Fruit fly (Drosophila melanogaster): ENCODE results near the gene RpS21.

Gene RpS21

dm6 chr2L:2885503-2886225, 29.8 kb downstream of the RpS21 start, which contains the start of the genes NTPase and lilli (continued):
- peak; percentile 40 for TF ChIP-seq CG17568 (GFP tag; optimal IDR thresholded peaks at IDR 0.05)
- peak; percentile 32 for TF ChIP-seq YL-1 (GFP tag; optimal IDR thresholded peaks at IDR 0.05)
- no peak for TF ChIP-seq Ravus (GFP tag; IDR thresholded peaks at IDR 0.05)
- TF ChIP-seq ATbp (GFP tag; optimal IDR thresholded peaks at IDR 0.05): no peak
- peak; percentile 87 for TF ChIP-seq CG14860 (GFP tag; IDR thresholded peaks at IDR 0.05; ENCODE audit: partially characterized antibody)
- TF ChIP-seq Dref (GFP tag; IDR thresholded peaks at IDR 0.05): peak; percentile 86
- TF ChIP-seq HmgD (GFP tag; optimal IDR thresholded peaks at IDR 0.05): peak; percentile 18
- peak; percentile 40 for TF ChIP-seq lbe (GFP tag; optimal IDR thresholded peaks at IDR 0.05)
- peak; percentile 48 for TF ChIP-seq Bdp1 (GFP tag; optimal IDR thresholded peaks at IDR 0.05)
- TF ChIP-seq gsb-n (tag; optimal IDR thresholded peaks at IDR 0.05): peak; percentile 6
- peak; percentile 65 to 67 for TF ChIP-seq chif (GFP tag; optimal IDR thresholded peaks at IDR 0.05)
- TF ChIP-seq CG4328 (GFP tag; optimal IDR thresholded peaks at IDR 0.05): peak; percentile 18
- TF ChIP-seq E2f2 (GFP tag; IDR thresholded peaks at IDR 0.05): no peak; the same call in none of the 2 replicates
- TF ChIP-seq ase (GFP tag; IDR thresholded peaks at IDR 0.05): peak; percentile 52; the same call in 2 of the 3 replicates
- no peak for TF ChIP-seq CG6654 (GFP tag; optimal IDR thresholded peaks at IDR 0.05)
- TF ChIP-seq CHES-1-like (GFP tag; optimal IDR thresholded peaks at IDR 0.05): peak; percentile 58
- peak; percentile 70; the same call in 1 of the 2 replicates for TF ChIP-seq Ptx1 (GFP tag; IDR thresholded peaks at IDR 0.05)
- TF ChIP-seq BEAF-32 (GFP tag; optimal IDR thresholded peaks at IDR 0.05): peak; percentile 94
- TF ChIP-seq Hr78 (GFP tag; optimal IDR thresholded peaks at IDR 0.05): no peak
- TF ChIP-seq bsh (GFP tag; optimal IDR thresholded peaks at IDR 0.05): peak in 1 of 2 experiments; percentile 40
- peak; percentile 14; the same call in 1 of the 3 replicates for TF ChIP-seq B-H1 (GFP tag; IDR thresholded peaks at IDR 0.05)
- no peak for TF ChIP-seq Nf-YC (tag; optimal IDR thresholded peaks at IDR 0.05)
- peak; percentile 19 for TF ChIP-seq CG11398 (GFP tag; optimal IDR thresholded peaks at IDR 0.05)
- no peak for TF ChIP-seq slou (GFP tag; optimal IDR thresholded peaks at IDR 0.05)
- no peak for TF ChIP-seq jigr1 (GFP tag; IDR thresholded peaks at IDR 0.05)
- TF ChIP-seq CG16863 (GFP tag; optimal IDR thresholded peaks at IDR 0.05): peak; percentile 59
- peak; percentile 70 for TF ChIP-seq Camta (GFP tag; optimal IDR thresholded peaks at IDR 0.05)
- no peak for TF ChIP-seq cato (GFP tag; optimal IDR thresholded peaks at IDR 0.05; ENCODE audit: borderline replicate concordance)
- TF ChIP-seq CG1792 (GFP tag; optimal IDR thresholded peaks at IDR 0.05): peak; percentile 12
- peak; percentile 89 for TF ChIP-seq sna (GFP tag; IDR thresholded peaks at IDR 0.05; ENCODE audit: partially characterized antibody)
- TF ChIP-seq ro (GFP tag; IDR thresholded peaks at IDR 0.05): no peak
- no peak for TF ChIP-seq fru (optimal IDR thresholded peaks at IDR 0.05)
- peak; percentile 86 for TF ChIP-seq tna (GFP tag; IDR thresholded peaks at IDR 0.05; ENCODE audit: partially characterized antibody)
- TF ChIP-seq CG4617 (GFP tag; optimal IDR thresholded peaks at IDR 0.05; ENCODE audit: borderline replicate concordance): peak; percentile 92
- peak; percentile 43 for TF ChIP-seq trem (tag; optimal IDR thresholded peaks at IDR 0.05)
- TF ChIP-seq gro (GFP tag; optimal IDR thresholded peaks at IDR 0.05): peak; percentile 18
- TF ChIP-seq kni (GFP tag; optimal IDR thresholded peaks at IDR 0.05): no peak
- TF ChIP-seq CrebB (tag; optimal IDR thresholded peaks at IDR 0.05): no peak
- no peak for TF ChIP-seq CG30020 (tag; optimal IDR thresholded peaks at IDR 0.05)
- TF ChIP-seq CG10321 (GFP tag; IDR thresholded peaks at IDR 0.05): peak; percentile 70
- TF ChIP-seq CG11093 (GFP tag; IDR thresholded peaks at IDR 0.05): no peak
- peak; percentile 98 for TF ChIP-seq CG8478 (optimal IDR thresholded peaks at IDR 0.05)
- TF ChIP-seq D19A (tag; optimal IDR thresholded peaks at IDR 0.05): no peak
- no peak for TF ChIP-seq Doc2 (GFP tag; IDR thresholded peaks at IDR 0.05)
- peak; percentile 36 for TF ChIP-seq CG17829 (tag; optimal IDR thresholded peaks at IDR 0.05)
- no peak for TF ChIP-seq CTCF (GFP tag; optimal IDR thresholded peaks at IDR 0.05)
- peak; percentile 42 for TF ChIP-seq CG1233 (GFP tag; optimal IDR thresholded peaks at IDR 0.05)
- TF ChIP-seq CG15011 (GFP tag; optimal IDR thresholded peaks at IDR 0.05): no peak
- no peak for TF ChIP-seq Oli (tag; optimal IDR thresholded peaks at IDR 0.05)
- TF ChIP-seq cwo (GFP tag; optimal IDR thresholded peaks at IDR 0.05): peak; percentile 25

Data from whole organism, embryonic.